Worm (Caenorhabditis elegans): ENCODE results near the gene ttyh-1.

Gene ttyh-1

ce11 chrX:11377370-11377769, 8.9 kb downstream of the ttyh-1 start, which contains the start of gene tni-1:
TSS of gene tni-1 (minus strand) at chrX:11377470.
- TF ChIP-seq ceh-82 (tag; optimal IDR thresholded peaks at IDR 0.05), result no peak
- no peak for TF ChIP-seq mef-2 (tag; optimal IDR thresholded peaks at IDR 0.05)
- no peak for TF ChIP-seq fkh-10 (GFP tag; optimal IDR thresholded peaks at IDR 0.05)
- TF ChIP-seq snpc-4 (tag; optimal IDR thresholded peaks at IDR 0.05), result no peak
- TF ChIP-seq egl-27 (tag; optimal IDR thresholded peaks at IDR 0.05), result no peak
- TF ChIP-seq xbp-1 (tag; optimal IDR thresholded peaks at IDR 0.05), result no peak
- no peak for TF ChIP-seq unc-62 (GFP tag; optimal IDR thresholded peaks at IDR 0.05)

- TF ChIP-seq dsc-1 (tag; optimal IDR thresholded peaks at IDR 0.05), result peak; percentile 84
- TF ChIP-seq ceh-88 (GFP tag; IDR thresholded peaks at IDR 0.05), result no peak
- TF ChIP-seq pag-3 (tag; optimal IDR thresholded peaks at IDR 0.05; ENCODE audit: borderline replicate concordance, insufficient read depth), result peak; percentile 78
- peak; percentile 60 for TF ChIP-seq unc-130 (tag; optimal IDR thresholded peaks at IDR 0.05)
- TF ChIP-seq swsn-7 (tag; optimal IDR thresholded peaks at IDR 0.05), result peak; percentile 25
- TF ChIP-seq fkh-4 (tag; optimal IDR thresholded peaks at IDR 0.05; ENCODE audit: borderline replicate concordance), result peak; percentile 54
- TF ChIP-seq lsy-2 (tag; optimal IDR thresholded peaks at IDR 0.05), result peak in 1 of 2 experiments; percentile 28
- TF ChIP-seq nhr-19 (GFP tag; conservative IDR thresholded peaks at IDR 0.05), result peak; percentile 63
- no peak for TF ChIP-seq C04F5.9 (tag; optimal IDR thresholded peaks at IDR 0.05)
- no peak for TF ChIP-seq efl-1 (optimal IDR thresholded peaks at IDR 0.05)
- peak in 1 of 2 experiments; percentile 63 for TF ChIP-seq efl-1 (GFP tag; optimal IDR thresholded peaks at IDR 0.05 in 1 of 2)
- no peak for TF ChIP-seq ceh-63 (GFP tag; optimal IDR thresholded peaks at IDR 0.05)
- TF ChIP-seq aly-2 (tag; optimal IDR thresholded peaks at IDR 0.05), result no peak
- TF ChIP-seq ets-5 (GFP tag; IDR thresholded peaks at IDR 0.05), result no peak
- peak; percentile 70 for TF ChIP-seq fkh-10 (GFP tag; optimal IDR thresholded peaks at IDR 0.05)
- peak; percentile 85 for TF ChIP-seq lin-14 (GFP tag; optimal IDR thresholded peaks at IDR 0.05)
- TF ChIP-seq unc-62 (GFP tag; optimal IDR thresholded peaks at IDR 0.05), result no peak
- no peak for TF ChIP-seq aha-1 (tag; optimal IDR thresholded peaks at IDR 0.05)
- no peak for TF ChIP-seq mep-1 (tag; optimal IDR thresholded peaks at IDR 0.05)
- TF ChIP-seq snu-23 (GFP tag; optimal IDR thresholded peaks at IDR 0.05), result peak; percentile 51
- TF ChIP-seq xbp-1 (tag; optimal IDR thresholded peaks at IDR 0.05), result peak; percentile 9
- TF ChIP-seq rnt-1 (tag; optimal IDR thresholded peaks at IDR 0.05), result peak; percentile 77
- TF ChIP-seq nhr-71 (tag; optimal IDR thresholded peaks at IDR 0.05), result peak; percentile 87
- no peak for TF ChIP-seq nhr-84 (tag; optimal IDR thresholded peaks at IDR 0.05)
- TF ChIP-seq nhr-47 (tag; optimal IDR thresholded peaks at IDR 0.05), result peak; percentile 2
- no peak for TF ChIP-seq vab-15 (tag; optimal IDR thresholded peaks at IDR 0.05)
- no peak for TF ChIP-seq C34B4.2 (tag; optimal IDR thresholded peaks at IDR 0.05)
- TF ChIP-seq nhr-20 (tag; optimal IDR thresholded peaks at IDR 0.05), result peak; percentile 35
- TF ChIP-seq ama-1 (optimal IDR thresholded peaks at IDR 0.05), result no peak
- TF ChIP-seq tbx-2 (tag; optimal IDR thresholded peaks at IDR 0.05), result peak; percentile 16
Observed at ce11 chrX:11379135-11379781, 10.7 kb downstream of the ttyh-1 start.

- TF ChIP-seq unc-98 (GFP tag; IDR thresholded peaks at IDR 0.05) (no peak), nhr-20 (tag; optimal IDR thresholded peaks at IDR 0.05) (no peak), fos-1 (tag; optimal IDR thresholded peaks at IDR 0.05) (no peak), dsc-1 (tag; optimal IDR thresholded peaks at IDR 0.05) (peak; percentile 34), unc-62 (GFP tag; optimal IDR thresholded peaks at IDR 0.05) (no peak), C16A3.4 (tag; optimal IDR thresholded peaks at IDR 0.05) (no peak), F16B12.6 (tag; optimal IDR thresholded peaks at IDR 0.05) (no peak), efl-1 (optimal IDR thresholded peaks at IDR 0.05) (no peak), efl-1 (GFP tag; optimal IDR thresholded peaks at IDR 0.05 in 1 of 2) (no peak), unc-86 (tag; optimal IDR thresholded peaks at IDR 0.05) (peak; percentile 13), alr-1 (tag; optimal IDR thresholded peaks at IDR 0.05; ENCODE audit: borderline replicate concordance) (no peak), lin-14 (GFP tag; optimal IDR thresholded peaks at IDR 0.05) (peak; percentile 75), nhr-71 (tag; optimal IDR thresholded peaks at IDR 0.05) (peak; percentile 28), nhr-84 (tag; optimal IDR thresholded peaks at IDR 0.05) (no peak), lir-3 (tag; optimal IDR thresholded peaks at IDR 0.05; ENCODE audit: poor library complexity) (no peak), pax-3 (tag; optimal IDR thresholded peaks at IDR 0.05) (no peak), blmp-1 (tag; optimal IDR thresholded peaks at IDR 0.05) (peak; percentile 9), swsn-7 (tag; optimal IDR thresholded peaks at IDR 0.05) (no peak), nhr-237 (tag; optimal IDR thresholded peaks at IDR 0.05) (no peak), skn-1 (tag; optimal IDR thresholded peaks at IDR 0.05) (no peak)
Observed at ce11 chrX:11383359-11383758, 14.8 kb downstream of the ttyh-1 start.

Measured in whole organism, L1 larva.